Fruit fly (Drosophila melanogaster) S2 (cell line): ENCODE data around the gene betaNACtes1.
A peak's percentile ranks its signal among the peaks of the same experiment; 100 is the strongest.

ENCODE experiments used
- CG8478 ChIP-seq: fragments of >200 bp; optimal IDR thresholded peaks from 2 replicates; lab custom pipeline; 2018
- CTCF ChIP-seq, 2 experiments: fragments of >200 bp; optimal IDR thresholded peaks; 2 replicates each; lab custom pipeline; 2018

Gene betaNACtes1

dm6 chrX:14133936-14134335 is 38.5 kb downstream of the betaNACtes1 start:
- TF ChIP-seq CG8478 (lab: Kevin White, UChicago) (no peak), CTCF (optimal IDR thresholded peaks at IDR 0.05; lab: Kevin White, UChicago) (no peak)

dm6 chrX:14123688-14124087 is 48.7 kb downstream of the betaNACtes1 start:
- no peak for TF ChIP-seq CTCF (optimal IDR thresholded peaks at IDR 0.05; lab: Kevin White, UChicago)
- no peak for TF ChIP-seq CG8478 (lab: Kevin White, UChicago)

DNA sequence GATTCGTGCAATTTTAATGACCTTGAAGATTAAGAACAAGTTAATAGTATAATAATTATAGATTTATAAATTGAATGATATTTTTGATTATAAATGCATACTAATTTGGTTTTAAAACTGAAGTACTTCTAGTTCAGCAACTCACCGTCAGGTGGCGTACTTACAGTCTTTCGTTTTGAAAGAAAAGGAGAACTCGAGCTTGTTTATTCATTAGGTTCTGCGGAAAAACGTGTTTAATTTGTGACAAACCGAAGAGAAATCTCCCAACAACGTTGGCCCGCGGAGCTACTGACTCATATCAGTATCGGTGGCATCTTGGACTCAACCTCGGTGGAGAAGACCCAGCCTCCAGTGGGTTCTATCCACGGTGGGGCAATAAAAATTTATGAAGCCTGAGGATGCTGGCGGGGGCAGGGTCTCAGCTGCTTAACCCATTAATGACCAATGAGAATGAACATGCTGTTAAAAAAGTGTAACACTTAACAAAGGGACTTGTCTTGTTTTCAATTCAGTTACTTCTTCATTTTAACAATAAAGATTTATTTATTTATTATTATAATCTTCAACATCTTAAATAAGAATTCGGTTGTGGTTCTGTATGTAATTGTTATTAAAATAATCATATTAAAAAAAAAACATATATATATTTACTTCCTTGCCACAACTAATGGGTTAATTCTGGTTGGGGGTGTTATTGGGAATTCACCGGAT is 49.6 kb downstream of the betaNACtes1 start:
- TF ChIP-seq CTCF (optimal IDR thresholded peaks at IDR 0.05; lab: Kevin White, UChicago) (peak; percentile 52 to 65), CG8478 (lab: Kevin White, UChicago) (no peak)
